Fruit fly (Drosophila melanogaster) whole organism, wandering third instar larva: ENCODE measurements around the gene CG42635.

ENCODE experiments used
- Abd-B ChIP-seq: fragments of >200 bp; optimal IDR thresholded peaks from 2 replicates; lab custom pipeline; 2017; ENCODE audit warnings: missing biosample characterization, missing genetic modification characterization
- CG9705 ChIP-seq: fragments of 200-800 bp; sonication (Bioruptor generic); optimal IDR thresholded peaks from 2 replicates; lab custom pipeline; 2018; ENCODE audit warnings: missing biosample characterization, mild to moderate bottlenecking, missing genetic modification characterization
- CrebA ChIP-seq: fragments of 200-800 bp; sonication (Bioruptor generic); optimal IDR thresholded peaks from 2 replicates; lab custom pipeline; 2016; ENCODE audit warnings: missing biosample characterization, mild to moderate bottlenecking, missing genetic modification characterization, borderline replicate concordance
- Dfd ChIP-seq: fragments of >200 bp; optimal IDR thresholded peaks from 2 replicates; lab custom pipeline; 2017; ENCODE audit warnings: missing biosample characterization, missing genetic modification characterization
- GATAd ChIP-seq: sonication (Bioruptor generic); optimal IDR thresholded peaks from 2 replicates; lab custom pipeline; 2016; ENCODE audit warnings: missing biosample characterization, missing genetic modification characterization
- HLH106 ChIP-seq: fragments of 200-800 bp; optimal IDR thresholded peaks from 3 replicates; lab custom pipeline; 2019; ENCODE audit warnings: missing biosample characterization, mild to moderate bottlenecking, missing genetic modification characterization, moderate library complexity
- OdsH ChIP-seq: fragments of 200-800 bp; sonication (Bioruptor generic); optimal IDR thresholded peaks from 2 replicates; lab custom pipeline; 2016; ENCODE audit warnings: missing biosample characterization, mild to moderate bottlenecking, missing genetic modification characterization
- Rel ChIP-seq, 2 experiments: fragments of 200-800 bp; sonication (Bioruptor generic) in 1 of 2; optimal IDR thresholded peaks; 2 replicates in 1 of 2; 3 replicates in 1 of 2; lab custom pipeline; 2016 to 2019; ENCODE audit warnings: mild to moderate bottlenecking in 2 of 2, missing biosample characterization in 2 of 2, missing genetic modification characterization in 2 of 2, moderate library complexity in 1 of 2
- Vsx2 ChIP-seq: fragments of 200-300, 225-300 bp; sonication (Bioruptor generic); optimal IDR thresholded peaks from 2 replicates; lab custom pipeline; 2018; ENCODE audit warnings: missing biosample characterization, missing genetic modification characterization; ENCODE audit not compliant: partially characterized antibody
- foxo ChIP-seq, 2 experiments: fragments of 200-800 bp; sonication (Bioruptor generic); optimal IDR thresholded peaks; 2 replicates in 1 of 2; 3 replicates in 1 of 2; lab custom pipeline; 2016 to 2017; ENCODE audit warnings: missing biosample characterization in 2 of 2, missing genetic modification characterization in 2 of 2
- fru ChIP-seq: fragments of 200-800 bp; sonication (Bioruptor generic); optimal IDR thresholded peaks from 3 replicates; lab custom pipeline; 2016; ENCODE audit warnings: missing biosample characterization, mild to moderate bottlenecking, missing genetic modification characterization
- pan ChIP-seq: fragments of >200 bp; optimal IDR thresholded peaks from 2 replicates; lab custom pipeline; 2017
- psq ChIP-seq: fragments of 200-800 bp; sonication (Bioruptor generic); optimal IDR thresholded peaks from 3 replicates; lab custom pipeline; 2017; ENCODE audit warnings: missing biosample characterization, mild to moderate bottlenecking, missing genetic modification characterization, moderate library complexity
- tai ChIP-seq: sonication (Bioruptor generic); optimal IDR thresholded peaks from 2 replicates; lab custom pipeline; 2016; ENCODE audit warnings: missing biosample characterization, missing genetic modification characterization

DNA sequence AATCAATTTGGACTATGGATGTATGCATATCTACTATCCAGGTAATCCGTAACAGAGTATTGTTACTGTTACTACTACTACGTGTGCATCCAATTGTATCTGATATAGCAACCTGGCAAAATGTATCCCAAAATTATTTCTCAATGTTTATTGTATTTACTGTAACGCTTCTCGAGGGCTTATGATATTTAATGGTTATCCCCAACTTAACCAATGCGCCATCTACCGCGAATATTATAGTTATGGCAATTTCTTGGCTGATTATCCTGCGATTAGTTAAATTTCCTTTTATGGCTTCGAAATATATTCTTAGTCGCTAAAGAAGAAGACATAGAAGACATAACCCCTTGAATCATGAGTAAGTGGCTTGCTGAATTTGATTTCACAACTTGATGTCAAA, 44.0 kb upstream of the CG42635 start:
- TF ChIP-seq HLH106 (tag; lab: Kevin White, UChicago) (no peak), fru (GFP tag; lab: Kevin White, UChicago) (no peak), foxo (GFP tag; optimal IDR thresholded peaks at IDR 0.05; lab: Kevin White, UChicago) (no peak), pan (no peak), CrebA (GFP tag; lab: Kevin White, UChicago) (no peak), Vsx2 (no peak), CG9705 (GFP tag; lab: Kevin White, UChicago) (no peak), Abd-B (GFP tag; lab: Kevin White, UChicago) (no peak), Dfd (GFP tag; lab: Kevin White, UChicago) (no peak), psq (no peak), OdsH (GFP tag; lab: Kevin White, UChicago) (no peak), tai (GFP tag; lab: Kevin White, UChicago) (no peak), Rel (GFP tag; optimal IDR thresholded peaks at IDR 0.05; lab: Kevin White, UChicago) (no peak), Rel (tag; optimal IDR thresholded peaks at IDR 0.05; lab: Kevin White, UChicago) (no peak), GATAd (GFP tag; lab: Kevin White, UChicago) (no peak)
